Worm (Caenorhabditis elegans) whole organism, mixed stage, embryonic: ENCODE results near the gene cec-6.

Experiments
- M03D4.4 ChIP-seq: sonication (generic microtip); optimal IDR thresholded peaks from 2 replicates; lab custom pipeline; 2017; ENCODE audit warnings: mild to moderate bottlenecking, missing genetic modification characterization, missing compliant biosample characterization
- bed-3 ChIP-seq: fragments of 200-800 bp; sonication (Bioruptor generic); optimal IDR thresholded peaks from 3 replicates; lab custom pipeline; 2018; ENCODE audit warnings: mild to moderate bottlenecking, missing genetic modification characterization, moderate library complexity, missing compliant biosample characterization
- blmp-1 ChIP-seq: fragments of 150-350 bp; optimal IDR thresholded peaks from 2 replicates; lab custom pipeline; 2014; ENCODE audit warnings: missing biosample characterization, missing genetic modification characterization
- ceh-39 ChIP-seq: fragments of 150-350 bp; optimal IDR thresholded peaks from 2 replicates; lab custom pipeline; 2014; ENCODE audit warnings: missing biosample characterization, missing genetic modification characterization
- ceh-43 ChIP-seq: fragments of 200-800 bp; sonication (Bioruptor generic); optimal IDR thresholded peaks from 2 replicates; lab custom pipeline; 2018; ENCODE audit warnings: mild to moderate bottlenecking, missing genetic modification characterization, moderate library complexity, missing compliant biosample characterization
- ceh-83 ChIP-seq: fragments of 200-800 bp; sonication (Bioruptor generic); optimal IDR thresholded peaks from 2 replicates; lab custom pipeline; 2018; ENCODE audit warnings: mild to moderate bottlenecking, missing genetic modification characterization, missing compliant biosample characterization
- ces-1 ChIP-seq: fragments of 150-350 bp; optimal IDR thresholded peaks from 2 replicates; lab custom pipeline; 2014; ENCODE audit warnings: missing biosample characterization, missing genetic modification reagents, missing genetic modification characterization
- cnd-1 ChIP-seq: fragments of 200-800 bp; sonication (Bioruptor generic); optimal IDR thresholded peaks from 2 replicates; lab custom pipeline; 2018; ENCODE audit warnings: mild to moderate bottlenecking, missing genetic modification characterization, missing compliant biosample characterization
- drap-1 ChIP-seq: fragments of 200-800 bp; sonication (Bioruptor generic); optimal IDR thresholded peaks from 3 replicates; lab custom pipeline; 2018; ENCODE audit warnings: mild to moderate bottlenecking, missing genetic modification characterization, missing compliant biosample characterization
- elt-1 ChIP-seq: sonication (generic microtip); optimal IDR thresholded peaks from 2 replicates; lab custom pipeline; 2017; ENCODE audit warnings: missing genetic modification characterization, mild to moderate bottlenecking, missing compliant biosample characterization, antibody characterized with exemption, moderate library complexity, borderline replicate concordance; ENCODE audit not compliant: insufficient read depth
- elt-3 ChIP-seq: fragments of 150-350 bp; optimal IDR thresholded peaks from 2 replicates; lab custom pipeline; 2014; ENCODE audit warnings: missing biosample characterization, missing genetic modification characterization
- flh-1 ChIP-seq: fragments of 200-800 bp; sonication (Bioruptor generic); optimal IDR thresholded peaks from 2 replicates; lab custom pipeline; 2018; ENCODE audit warnings: mild to moderate bottlenecking, missing genetic modification characterization, moderate library complexity, missing compliant biosample characterization
- ham-2 ChIP-seq: fragments of 200-800 bp; sonication (Bioruptor generic); optimal IDR thresholded peaks from 2 replicates; lab custom pipeline; 2018; ENCODE audit warnings: mild to moderate bottlenecking, missing genetic modification characterization, missing compliant biosample characterization
- hlh-1 ChIP-seq: fragments of 150-350 bp; optimal IDR thresholded peaks from 2 replicates; lab custom pipeline; 2014; ENCODE audit warnings: missing biosample characterization, missing genetic modification reagents, missing genetic modification characterization
- lin-13 ChIP-seq: fragments of 150-350 bp; optimal IDR thresholded peaks from 2 replicates; lab custom pipeline; 2014; ENCODE audit warnings: missing biosample characterization, missing genetic modification characterization
- lin-32 ChIP-seq: fragments of 200-800 bp; sonication (Bioruptor generic); optimal IDR thresholded peaks from 2 replicates; lab custom pipeline; 2018; ENCODE audit warnings: mild to moderate bottlenecking, missing genetic modification characterization, missing compliant biosample characterization
- lsy-2 ChIP-seq: fragments of 150-350 bp; optimal IDR thresholded peaks from 2 replicates; lab custom pipeline; 2014; ENCODE audit warnings: missing biosample characterization, missing genetic modification characterization
- mab-5 ChIP-seq: fragments of 150-350 bp; optimal IDR thresholded peaks from 2 replicates; lab custom pipeline; 2014; ENCODE audit warnings: missing biosample characterization, missing genetic modification characterization
- mep-1 ChIP-seq: fragments of 150-350 bp; optimal IDR thresholded peaks from 2 replicates; lab custom pipeline; 2017; ENCODE audit warnings: missing biosample characterization, missing genetic modification reagents, missing genetic modification characterization, inconsistent platforms
- mls-2 ChIP-seq: sonication (generic microtip); optimal IDR thresholded peaks from 2 replicates; lab custom pipeline; 2016; ENCODE audit warnings: mild to moderate bottlenecking, missing genetic modification characterization, moderate library complexity, missing compliant biosample characterization
- nhr-12 ChIP-seq: fragments of 150-350 bp; optimal IDR thresholded peaks from 2 replicates; lab custom pipeline; 2014; ENCODE audit warnings: missing biosample characterization, missing genetic modification characterization
- nhr-2 ChIP-seq: fragments of 150-350 bp; optimal IDR thresholded peaks from 2 replicates; lab custom pipeline; 2014; ENCODE audit warnings: missing biosample characterization, missing genetic modification characterization
- nhr-237 ChIP-seq: fragments of 150-350 bp; optimal IDR thresholded peaks from 2 replicates; lab custom pipeline; 2014; ENCODE audit warnings: missing biosample characterization, missing genetic modification characterization
- nhr-28 ChIP-seq: fragments of 150-350 bp; optimal IDR thresholded peaks from 2 replicates; lab custom pipeline; 2014; ENCODE audit warnings: missing biosample characterization, missing genetic modification characterization
- nhr-76 ChIP-seq: sonication (generic microtip); optimal IDR thresholded peaks from 2 replicates; lab custom pipeline; 2017; ENCODE audit warnings: missing biosample characterization, missing genetic modification characterization
- pha-4 ChIP-seq: fragments of 150-350 bp; optimal IDR thresholded peaks from 2 replicates; lab custom pipeline; 2018; ENCODE audit warnings: missing biosample characterization, missing genetic modification reagents, missing genetic modification characterization
- sem-2 ChIP-seq: fragments of 200-800 bp; sonication (Bioruptor generic); optimal IDR thresholded peaks from 2 replicates; lab custom pipeline; 2018; ENCODE audit warnings: mild to moderate bottlenecking, missing genetic modification characterization, missing compliant biosample characterization
- snpc-4 ChIP-seq: fragments of 150-350 bp; optimal IDR thresholded peaks from 2 replicates; lab custom pipeline; 2014; ENCODE audit warnings: missing biosample characterization, missing genetic modification characterization
- sptf-1 ChIP-seq: sonication (generic microtip); optimal IDR thresholded peaks from 2 replicates; lab custom pipeline; 2017; ENCODE audit warnings: mild to moderate bottlenecking, missing genetic modification characterization, moderate library complexity, missing compliant biosample characterization
- tbx-8 ChIP-seq: fragments of 200-800 bp; sonication (Bioruptor generic); optimal IDR thresholded peaks from 2 replicates; lab custom pipeline; 2018; ENCODE audit warnings: mild to moderate bottlenecking, missing genetic modification characterization, moderate library complexity, missing compliant biosample characterization
- unc-120 ChIP-seq: sonication (generic microtip); optimal IDR thresholded peaks from 2 replicates; lab custom pipeline; 2017; ENCODE audit warnings: missing genetic modification characterization, missing compliant biosample characterization; ENCODE audit not compliant: poor library complexity, severe bottlenecking
- unc-39 ChIP-seq: fragments of 150-350 bp; optimal IDR thresholded peaks from 2 replicates; lab custom pipeline; 2014; ENCODE audit warnings: missing biosample characterization, missing genetic modification characterization
- unc-62 ChIP-seq: fragments of 150-350 bp; optimal IDR thresholded peaks from 2 replicates; lab custom pipeline; 2014; ENCODE audit warnings: missing biosample characterization, missing genetic modification reagents, missing genetic modification characterization
- zip-8 ChIP-seq: fragments of 150-350 bp; optimal IDR thresholded peaks from 2 replicates; lab custom pipeline; 2014; ENCODE audit warnings: missing biosample characterization, missing genetic modification characterization
- ztf-11 ChIP-seq: fragments of 150-350 bp; optimal IDR thresholded peaks from 2 replicates; lab custom pipeline; 2014; ENCODE audit warnings: missing biosample characterization, missing genetic modification characterization

Gene cec-6

ce11 chrIV:5507754-5508153 is 36.9 kb upstream of the cec-6 start:
- TF ChIP-seq M03D4.4, result no peak
- TF ChIP-seq nhr-2 (tag; lab: Kevin White, UChicago), result peak; percentile 18
- peak; percentile 90 for TF ChIP-seq hlh-1
- TF ChIP-seq unc-62 (GFP tag; lab: Kevin White, UChicago), result peak; percentile 97
- peak; percentile 69 for TF ChIP-seq unc-120 (tag; lab: Kevin White, UChicago)
- no peak for TF ChIP-seq drap-1 (GFP tag; lab: Kevin White, UChicago)
- TF ChIP-seq elt-1 (tag; lab: Kevin White, UChicago), result no peak

- no peak for TF ChIP-seq pha-4 (tag; lab: Kevin White, UChicago)
- no peak for TF ChIP-seq ceh-39 (tag; lab: Kevin White, UChicago)
- no peak for TF ChIP-seq flh-1 (GFP tag; lab: Kevin White, UChicago)
- no peak for TF ChIP-seq unc-62 (GFP tag; lab: Kevin White, UChicago)
- TF ChIP-seq tbx-8, result no peak
- TF ChIP-seq unc-120 (tag; lab: Kevin White, UChicago), result no peak
- no peak for TF ChIP-seq hlh-1
- no peak for TF ChIP-seq sem-2 (GFP tag; lab: Kevin White, UChicago)
- TF ChIP-seq bed-3, result no peak
- no peak for TF ChIP-seq sptf-1 (tag; lab: Kevin White, UChicago)
- TF ChIP-seq blmp-1, result no peak
- TF ChIP-seq cnd-1 (tag; lab: Kevin White, UChicago), result no peak
Observed at ce11 chrIV:5514789-5515188, 29.9 kb upstream of the cec-6 start.

DNA sequence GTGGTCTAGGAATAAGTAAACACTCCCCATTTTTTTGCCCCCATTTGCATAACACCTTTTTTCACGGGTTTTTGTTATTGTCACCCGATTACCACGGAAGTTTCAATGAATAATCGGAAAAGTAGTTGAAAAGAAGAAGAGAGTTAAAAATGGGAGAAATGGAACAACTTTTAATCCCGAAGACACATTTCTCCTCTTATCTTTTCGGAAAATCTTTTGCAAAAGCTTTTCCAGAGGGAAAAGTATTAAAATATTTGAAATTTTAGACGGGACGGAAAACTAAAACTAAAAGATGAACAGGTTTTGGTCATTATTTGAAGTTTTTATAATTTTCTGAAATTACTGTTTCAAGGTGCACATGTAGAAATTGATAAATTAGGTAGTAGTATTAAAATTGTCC is 25.6 kb upstream of the cec-6 start:
- TF ChIP-seq elt-3 (tag; lab: Kevin White, UChicago), result no peak
- no peak for TF ChIP-seq lin-32 (GFP tag; lab: Kevin White, UChicago)
- no peak for TF ChIP-seq tbx-8
- no peak for TF ChIP-seq ceh-83 (GFP tag; lab: Kevin White, UChicago)
- no peak for TF ChIP-seq mep-1 (tag; lab: Kevin White, UChicago)
- no peak for TF ChIP-seq mls-2 (tag; lab: Kevin White, UChicago)
- TF ChIP-seq nhr-12 (tag; lab: Kevin White, UChicago), result no peak
- TF ChIP-seq unc-120 (tag; lab: Kevin White, UChicago), result no peak
- no peak for TF ChIP-seq nhr-28 (tag; lab: Kevin White, UChicago)
- no peak for TF ChIP-seq nhr-237 (tag; lab: Kevin White, UChicago)
- TF ChIP-seq lin-13, result no peak
- no peak for TF ChIP-seq sem-2 (GFP tag; lab: Kevin White, UChicago)
- TF ChIP-seq sptf-1 (tag; lab: Kevin White, UChicago), result no peak
- TF ChIP-seq hlh-1, result no peak
- TF ChIP-seq drap-1 (GFP tag; lab: Kevin White, UChicago), result no peak
- TF ChIP-seq ham-2 (GFP tag; lab: Kevin White, UChicago), result no peak
- TF ChIP-seq unc-62 (GFP tag; lab: Kevin White, UChicago), result no peak
- no peak for TF ChIP-seq ceh-39 (tag; lab: Kevin White, UChicago)
- no peak for TF ChIP-seq ces-1 (GFP tag; lab: Kevin White, UChicago)
- TF ChIP-seq elt-1 (tag; lab: Kevin White, UChicago), result no peak
- TF ChIP-seq, all 35 proteins: peak for 0

DNA sequence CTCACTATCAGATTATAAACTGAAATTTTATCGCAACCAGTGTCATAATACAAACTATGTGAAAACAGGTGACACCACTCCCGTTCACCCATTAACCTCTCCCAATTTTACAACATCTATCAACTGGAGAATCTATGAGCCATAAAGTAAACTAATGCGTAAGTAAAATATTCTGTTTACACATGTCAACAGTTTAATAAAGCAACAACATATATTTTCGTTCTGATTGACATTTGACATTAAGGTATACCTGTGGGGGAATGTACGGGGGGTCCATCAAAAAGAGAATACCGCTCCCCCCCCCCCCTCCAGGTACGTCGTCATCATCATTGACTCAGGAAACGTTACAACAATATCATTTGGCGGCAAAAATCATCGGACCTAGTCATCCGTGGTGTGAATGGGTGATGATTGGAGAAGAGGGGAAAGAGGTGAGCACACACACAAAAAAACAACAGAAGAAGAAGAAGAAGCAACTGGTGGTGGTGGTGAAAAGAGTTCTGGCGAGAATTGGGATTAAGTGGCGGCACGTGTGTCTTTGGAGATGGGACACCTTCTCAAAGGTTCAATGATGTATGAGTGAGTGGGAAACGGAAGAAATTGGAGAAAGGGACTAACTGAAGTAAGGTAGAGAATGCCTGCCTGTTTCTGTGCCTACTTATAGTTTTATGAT is 17.8 kb upstream of the cec-6 start:
- TF ChIP-seq mls-2 (tag; lab: Kevin White, UChicago), result peak; percentile 36
- TF ChIP-seq snpc-4, result no peak
- TF ChIP-seq M03D4.4, result peak; percentile 9
- peak; percentile 84 for TF ChIP-seq unc-62 (GFP tag; lab: Kevin White, UChicago)
- no peak for TF ChIP-seq lin-32 (GFP tag; lab: Kevin White, UChicago)
- no peak for TF ChIP-seq unc-39 (tag; lab: Kevin White, UChicago)
- TF ChIP-seq nhr-2 (tag; lab: Kevin White, UChicago), result peak; percentile 57
- TF ChIP-seq mep-1 (tag; lab: Kevin White, UChicago), result no peak
- peak; percentile 59 for TF ChIP-seq hlh-1
- no peak for TF ChIP-seq ztf-11 (tag; lab: Kevin White, UChicago)
- TF ChIP-seq ceh-43, result no peak
- TF ChIP-seq elt-1 (tag; lab: Kevin White, UChicago), result no peak
- no peak for TF ChIP-seq pha-4 (tag; lab: Kevin White, UChicago)
- TF ChIP-seq tbx-8, result no peak
- no peak for TF ChIP-seq sem-2 (GFP tag; lab: Kevin White, UChicago)
- TF ChIP-seq cnd-1 (tag; lab: Kevin White, UChicago), result no peak
- TF ChIP-seq drap-1 (GFP tag; lab: Kevin White, UChicago), result no peak
- no peak for TF ChIP-seq ces-1 (GFP tag; lab: Kevin White, UChicago)
- no peak for TF ChIP-seq nhr-76
- TF ChIP-seq unc-120 (tag; lab: Kevin White, UChicago), result peak; percentile 45
- TF ChIP-seq nhr-28 (tag; lab: Kevin White, UChicago), result no peak
- no peak for TF ChIP-seq zip-8 (tag; lab: Kevin White, UChicago)
- TF ChIP-seq ham-2 (GFP tag; lab: Kevin White, UChicago), result no peak
- TF ChIP-seq mab-5 (tag; lab: Kevin White, UChicago), result no peak
- TF ChIP-seq lin-13, result no peak
- TF ChIP-seq ceh-39 (tag; lab: Kevin White, UChicago), result no peak
- no peak for TF ChIP-seq blmp-1
- no peak for TF ChIP-seq flh-1 (GFP tag; lab: Kevin White, UChicago)
- TF ChIP-seq lsy-2 (tag; lab: Kevin White, UChicago), result no peak
- no peak for TF ChIP-seq elt-3 (tag; lab: Kevin White, UChicago)
- no peak for TF ChIP-seq nhr-237 (tag; lab: Kevin White, UChicago)
- TF ChIP-seq bed-3, result no peak
